Fruit fly (Drosophila melanogaster): ENCODE results near the gene Had1.

Had1 gene

DNA sequence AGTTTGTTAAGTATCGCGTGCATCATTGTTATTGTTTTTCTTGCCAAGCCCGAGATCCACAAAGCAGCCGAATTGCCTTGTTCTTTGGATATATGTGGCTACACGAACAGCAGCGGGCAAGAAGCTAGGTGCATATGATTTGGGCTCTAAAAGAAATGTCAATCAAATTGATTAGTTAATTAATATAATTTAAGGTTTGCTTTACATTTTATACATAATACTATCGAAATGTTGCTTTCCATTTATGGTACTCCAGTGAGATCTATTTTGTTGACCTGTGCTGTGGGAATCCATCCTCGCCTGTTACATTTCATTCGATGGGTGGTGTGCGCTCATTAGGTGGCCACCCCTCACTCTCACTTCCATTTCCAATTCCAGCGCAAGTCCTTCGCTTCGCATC, 45.1 kb downstream of the Had1 start (continued):
- TF ChIP-seq scrt (GFP tag; optimal IDR thresholded peaks at IDR 0.05) = peak; percentile 74
- no peak for TF ChIP-seq fru (optimal IDR thresholded peaks at IDR 0.05)
- TF ChIP-seq CG1792 (GFP tag; optimal IDR thresholded peaks at IDR 0.05) = peak; percentile 2
- TF ChIP-seq pfk (GFP tag; optimal IDR thresholded peaks at IDR 0.05) = no peak
- peak; percentile 55 for TF ChIP-seq nau (GFP tag; optimal IDR thresholded peaks at IDR 0.05)
- peak; percentile 61 for TF ChIP-seq CG8359 (GFP tag; optimal IDR thresholded peaks at IDR 0.05; ENCODE audit: borderline replicate concordance)
- TF ChIP-seq sqz (GFP tag; optimal IDR thresholded peaks at IDR 0.05) = peak; percentile 48
- peak; percentile 13 for TF ChIP-seq pho (GFP tag; optimal IDR thresholded peaks at IDR 0.05)
- TF ChIP-seq CG11695 (GFP tag; IDR thresholded peaks at IDR 0.05) = peak; percentile 78
- peak; percentile 58 for TF ChIP-seq CG9437 (GFP tag; optimal IDR thresholded peaks at IDR 0.05)
- TF ChIP-seq CG6813 (GFP tag; optimal IDR thresholded peaks at IDR 0.05) = peak; percentile 79
- TF ChIP-seq lab (GFP tag; optimal IDR thresholded peaks at IDR 0.05) = peak; percentile 89
- TF ChIP-seq p53 (GFP tag; optimal IDR thresholded peaks at IDR 0.05) = no peak
- peak; percentile 79 for TF ChIP-seq CG18262 (tag; optimal IDR thresholded peaks at IDR 0.05)
- TF ChIP-seq Hmx (GFP tag; optimal IDR thresholded peaks at IDR 0.05) = no peak
- no peak for TF ChIP-seq CG43689 (GFP tag; IDR thresholded peaks at IDR 0.05)
- peak; percentile 79 for TF ChIP-seq onecut (GFP tag; IDR thresholded peaks at IDR 0.05)
- no peak for TF ChIP-seq zen2 (GFP tag; IDR thresholded peaks at IDR 0.05; ENCODE audit: partially characterized antibody)
- TF ChIP-seq zfh2 (GFP tag; optimal IDR thresholded peaks at IDR 0.05) = peak; percentile 17
- TF ChIP-seq tin (GFP tag; optimal IDR thresholded peaks at IDR 0.05) = peak; percentile 80
- no peak for TF ChIP-seq trh (GFP tag; optimal IDR thresholded peaks at IDR 0.05)
- TF ChIP-seq CG1603 (tag; optimal IDR thresholded peaks at IDR 0.05) = peak; percentile 89
- TF ChIP-seq CG3995 (GFP tag; optimal IDR thresholded peaks at IDR 0.05) = no peak
- TF ChIP-seq phol (tag; optimal IDR thresholded peaks at IDR 0.05) = peak; percentile 80
- peak; percentile 65 for TF ChIP-seq Gsc (GFP tag; IDR thresholded peaks at IDR 0.05)
- TF ChIP-seq gce (GFP tag; IDR thresholded peaks at IDR 0.05) = peak; percentile 68; the same call in 2 of the 3 replicates
- peak; percentile 68 for TF ChIP-seq bcd (GFP tag; optimal IDR thresholded peaks at IDR 0.05)
- TF ChIP-seq Atf6 (GFP tag; IDR thresholded peaks at IDR 0.05) = peak; percentile 85
- TF ChIP-seq zfh1 (GFP tag; IDR thresholded peaks at IDR 0.05) = peak; percentile 85
- peak; percentile 28 for TF ChIP-seq CG8281 (tag; optimal IDR thresholded peaks at IDR 0.05)
- TF ChIP-seq Ptx1 (GFP tag; IDR thresholded peaks at IDR 0.05) = peak; percentile 81
- TF ChIP-seq gsb (GFP tag; IDR thresholded peaks at IDR 0.05) = peak; percentile 52
- peak; percentile 83 for TF ChIP-seq gsb-n (tag; optimal IDR thresholded peaks at IDR 0.05)
- TF ChIP-seq CG9932 (GFP tag; IDR thresholded peaks at IDR 0.05) = peak; percentile 65
- peak; percentile 80 for TF ChIP-seq Fer3 (tag; optimal IDR thresholded peaks at IDR 0.05)
- peak; percentile 61 for TF ChIP-seq CG4730 (GFP tag; IDR thresholded peaks at IDR 0.05)
- peak; percentile 66 for TF ChIP-seq CG11085 (GFP tag; IDR thresholded peaks at IDR 0.05)
- no peak for TF ChIP-seq cg (GFP tag; optimal IDR thresholded peaks at IDR 0.05)
- TF ChIP-seq aop (GFP tag; IDR thresholded peaks at IDR 0.05) = no peak
- TF ChIP-seq emc (GFP tag; optimal IDR thresholded peaks at IDR 0.05) = peak; percentile 18
- TF ChIP-seq CG7786 (GFP tag; optimal IDR thresholded peaks at IDR 0.05) = peak; percentile 24
- no peak for TF ChIP-seq pb (GFP tag; optimal IDR thresholded peaks at IDR 0.05)
- TF ChIP-seq shn (GFP tag; optimal IDR thresholded peaks at IDR 0.05) = no peak
- no peak for TF ChIP-seq ab (GFP tag; optimal IDR thresholded peaks at IDR 0.05)
- TF ChIP-seq CTCF (GFP tag; optimal IDR thresholded peaks at IDR 0.05) = no peak
- peak; percentile 57 for TF ChIP-seq al (GFP tag; IDR thresholded peaks at IDR 0.05)
- TF ChIP-seq slp2 (GFP tag; optimal IDR thresholded peaks at IDR 0.05) = no peak
- peak; percentile 70 for TF ChIP-seq wor (GFP tag; IDR thresholded peaks at IDR 0.05)
- TF ChIP-seq jumu (GFP tag; optimal IDR thresholded peaks at IDR 0.05) = peak; percentile 41
- TF ChIP-seq Ets97D (GFP tag; optimal IDR thresholded peaks at IDR 0.05) = peak; percentile 18
- peak; percentile 81 for TF ChIP-seq CG6689 (GFP tag; IDR thresholded peaks at IDR 0.05)
- TF ChIP-seq tap (tag; optimal IDR thresholded peaks at IDR 0.05) = peak; percentile 79
- peak; percentile 83 for TF ChIP-seq nmo (GFP tag; optimal IDR thresholded peaks at IDR 0.05)

All from whole organism, embryonic.